Worm (Caenorhabditis elegans): Measurements from ENCODE around the gene F35C8.8.
A peak's percentile ranks its signal among the peaks of the same experiment; 100 is the strongest.

Gene F35C8.8

DNA sequence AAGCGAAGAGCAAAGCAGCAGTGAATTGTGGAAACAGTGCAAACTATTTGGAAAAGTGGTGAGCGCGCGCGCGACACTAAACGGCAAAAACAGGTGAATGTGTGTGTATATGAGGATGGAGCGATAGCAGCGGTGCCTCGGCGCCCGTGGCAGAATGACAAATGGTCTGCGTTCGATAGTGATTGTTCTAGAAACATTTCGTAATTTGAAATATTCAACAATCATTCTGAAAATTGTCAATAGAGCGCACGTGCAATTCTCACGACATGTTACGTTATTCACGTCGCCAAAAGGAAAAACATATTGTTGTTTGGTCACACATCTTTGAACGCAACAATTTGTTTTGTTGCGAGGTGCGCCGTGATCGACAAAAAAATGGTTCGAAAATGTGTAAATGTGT lies 17.2 kb downstream of the F35C8.8 start (continued):
- TF ChIP-seq ceh-16 (tag; optimal IDR thresholded peaks at IDR 0.05) (no peak), lin-13 (GFP tag; optimal IDR thresholded peaks at IDR 0.05) (no peak), nhr-129 (tag; optimal IDR thresholded peaks at IDR 0.05) (peak; percentile 23), egl-27 (tag; optimal IDR thresholded peaks at IDR 0.05) (no peak), lin-39 (tag; optimal IDR thresholded peaks at IDR 0.05) (no peak), mab-5 (tag; optimal IDR thresholded peaks at IDR 0.05) (no peak), ZK546.5 (tag; optimal IDR thresholded peaks at IDR 0.05) (no peak), nhr-23 (tag; optimal IDR thresholded peaks at IDR 0.05) (no peak)

DNA sequence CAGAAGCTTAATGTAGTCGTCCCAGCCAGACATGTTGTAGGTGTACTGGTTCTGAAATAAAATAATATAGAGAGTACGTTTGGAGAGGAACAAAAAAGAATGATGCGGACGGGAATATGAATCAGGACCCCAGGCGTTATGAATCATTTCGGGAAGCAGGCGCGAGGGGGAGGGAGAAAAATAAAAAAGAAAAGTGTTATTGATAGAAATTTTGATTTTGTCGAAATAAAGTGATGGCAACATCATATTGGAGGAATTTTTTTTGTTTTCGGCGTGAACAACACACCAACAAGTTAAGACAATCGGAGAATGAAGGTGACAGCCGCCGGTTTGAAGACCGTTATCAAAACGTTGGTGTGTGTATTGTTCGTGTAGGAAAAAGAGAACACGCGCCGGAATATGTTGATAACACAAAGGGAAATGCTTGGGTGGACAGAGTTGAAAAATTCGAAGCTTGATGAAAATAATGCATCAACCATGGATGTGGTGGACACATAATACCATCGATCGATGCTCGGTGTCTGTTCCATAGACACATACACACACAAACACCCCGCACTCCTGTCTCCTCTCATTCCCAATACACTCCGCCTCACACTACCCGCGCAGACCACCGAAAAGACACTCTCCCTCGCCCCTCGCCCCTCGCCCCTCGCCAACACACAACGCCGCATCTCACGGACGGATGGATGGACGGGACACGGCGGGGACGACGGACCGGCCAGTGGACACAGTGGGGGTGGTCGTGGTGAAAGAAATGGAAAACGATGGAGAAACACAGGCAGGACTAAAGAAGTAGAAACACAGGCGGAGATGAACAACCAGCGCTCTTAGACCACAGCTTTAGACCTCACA lies 18.2 kb downstream of the F35C8.8 start, which contains the start of gene pfn-2:
pfn-2 (minus strand) TSS at position 51 of the 855 bp plus-strand sequence.
- TF ChIP-seq unc-55 (GFP tag; optimal IDR thresholded peaks at IDR 0.05) = peak; percentile 44
- TF ChIP-seq crh-2 (tag; optimal IDR thresholded peaks at IDR 0.05) = peak; percentile 3
- no peak for TF ChIP-seq mdl-1 (tag; optimal IDR thresholded peaks at IDR 0.05)
- peak; percentile 16 for TF ChIP-seq fos-1 (tag; optimal IDR thresholded peaks at IDR 0.05)
- no peak for TF ChIP-seq elt-3 (tag; optimal IDR thresholded peaks at IDR 0.05)
- peak; percentile 21 for TF ChIP-seq snpc-4 (tag; optimal IDR thresholded peaks at IDR 0.05)
- no peak for TF ChIP-seq ama-1 (optimal IDR thresholded peaks at IDR 0.05)
- TF ChIP-seq F13H6.1 (tag; optimal IDR thresholded peaks at IDR 0.05) = peak; percentile 29

DNA sequence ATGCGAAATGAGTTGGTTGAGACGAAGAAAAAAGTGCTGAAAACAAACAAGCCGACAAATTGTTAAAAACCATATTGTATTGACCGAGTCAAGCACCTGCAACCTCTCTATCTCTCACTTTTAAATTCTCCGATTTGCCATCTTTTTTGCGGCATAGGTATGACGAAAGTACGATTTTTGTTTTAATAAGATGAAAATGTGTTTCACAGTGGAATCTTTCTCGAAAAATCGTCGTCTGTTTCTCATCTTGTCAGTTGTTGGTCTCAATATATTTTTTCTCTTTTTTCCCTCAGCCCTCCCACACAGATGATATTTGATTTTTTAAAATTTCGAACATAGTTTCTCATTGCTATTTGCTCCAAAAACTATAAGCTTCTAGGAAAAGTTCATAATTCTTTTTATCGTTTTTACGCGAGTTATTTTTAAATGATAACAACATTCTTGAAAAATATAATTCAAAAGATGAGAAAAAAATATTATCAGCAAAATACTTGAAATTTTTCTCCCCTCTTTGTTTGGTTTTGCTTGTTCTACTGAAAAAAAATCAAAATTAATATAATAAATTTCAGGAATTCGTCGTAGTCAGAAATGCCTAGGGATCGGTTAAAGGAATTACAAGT lies 23.8 kb downstream of the F35C8.8 start, which contains the start of gene syx-3:
syx-3 (plus strand) TSS at position 570 of the 620 bp plus-strand sequence.
- TF ChIP-seq nhr-12 (tag; optimal IDR thresholded peaks at IDR 0.05) = no peak
- TF ChIP-seq nhr-6 (tag; optimal IDR thresholded peaks at IDR 0.05) = no peak
- TF ChIP-seq unc-39 (tag; optimal IDR thresholded peaks at IDR 0.05) = no peak
- TF ChIP-seq nhr-11 (tag; optimal IDR thresholded peaks at IDR 0.05) = no peak
- no peak for TF ChIP-seq sma-9 (GFP tag; optimal IDR thresholded peaks at IDR 0.05)
- no peak for TF ChIP-seq sma-9 (tag; optimal IDR thresholded peaks at IDR 0.05)
- no peak for TF ChIP-seq snpc-4 (tag; optimal IDR thresholded peaks at IDR 0.05)
- TF ChIP-seq crh-2 (tag; optimal IDR thresholded peaks at IDR 0.05) = no peak
- no peak for TF ChIP-seq unc-62 (GFP tag; optimal IDR thresholded peaks at IDR 0.05)
- no peak for TF ChIP-seq ceh-82 (tag; optimal IDR thresholded peaks at IDR 0.05)
- no peak for TF ChIP-seq F13H6.1 (tag; optimal IDR thresholded peaks at IDR 0.05)

DNA sequence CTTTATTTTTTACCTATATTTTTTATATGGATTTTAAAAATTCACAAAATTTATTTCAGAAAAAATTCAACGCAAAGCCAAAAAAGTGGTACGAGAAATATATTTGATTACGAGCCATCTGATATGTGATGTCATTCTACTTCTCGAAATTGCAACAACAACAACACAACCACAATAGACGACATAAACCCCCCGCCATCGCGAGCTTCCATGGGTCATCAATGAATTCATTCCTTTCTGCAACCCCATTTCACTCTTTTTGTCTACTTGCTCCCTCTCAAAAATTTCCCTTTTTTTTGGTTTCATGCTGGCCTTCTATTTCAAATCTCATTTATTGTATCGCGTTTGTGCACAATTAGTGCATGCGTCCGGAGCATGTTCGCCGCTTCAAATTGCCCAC lies 24.6 kb downstream of the F35C8.8 start:
- TF ChIP-seq F13H6.1 (tag; optimal IDR thresholded peaks at IDR 0.05) (no peak), zag-1 (tag; optimal IDR thresholded peaks at IDR 0.05) (peak; percentile 13)

DNA sequence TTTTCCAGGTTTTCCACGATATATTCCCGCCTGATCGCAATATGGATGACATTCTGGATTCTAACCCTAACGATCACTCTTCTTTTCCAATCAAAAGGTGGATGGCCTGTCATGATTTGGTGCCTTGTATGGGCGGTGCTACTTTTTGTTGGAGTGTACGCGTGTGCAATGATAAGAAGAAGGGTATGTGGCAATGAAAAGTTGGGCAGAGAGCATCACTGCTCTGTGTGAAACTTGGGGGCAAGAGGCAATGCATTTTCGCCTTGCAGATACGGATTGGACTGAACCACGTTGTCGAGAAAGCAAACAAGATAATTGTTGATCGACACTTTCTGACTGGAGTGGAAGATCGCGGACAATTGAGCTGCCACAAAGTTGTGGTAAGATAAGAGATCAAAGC lies 26.1 kb downstream of the F35C8.8 start:
- TF ChIP-seq nhr-6 (tag; optimal IDR thresholded peaks at IDR 0.05) (no peak), fos-1 (tag; optimal IDR thresholded peaks at IDR 0.05) (peak; percentile 10)

DNA sequence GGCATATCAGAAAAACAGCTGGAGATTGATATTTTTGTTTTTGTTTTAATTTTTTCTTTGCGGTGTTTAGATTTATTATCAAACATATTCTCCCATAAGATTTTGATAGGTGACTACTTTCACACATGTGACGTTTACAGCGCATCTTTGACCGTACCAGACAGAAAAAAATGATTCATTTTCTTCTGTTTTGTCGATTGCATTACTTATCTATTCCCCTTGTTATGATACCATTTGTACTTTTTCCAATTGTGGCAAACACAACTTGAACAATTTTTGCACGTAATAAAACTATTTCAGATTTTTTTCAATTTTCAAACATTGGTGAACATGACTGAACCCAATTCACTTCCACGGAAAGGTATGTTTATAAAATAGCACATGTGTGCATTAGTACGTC lies 28.2 kb downstream of the F35C8.8 start, which contains the start of gene C26B9.1:
C26B9.1 (plus strand) TSS at position 301 of the 400 bp plus-strand sequence.
- TF ChIP-seq elt-1 (tag; optimal IDR thresholded peaks at IDR 0.05) (no peak), nhr-77 (tag; optimal IDR thresholded peaks at IDR 0.05) (no peak), C34F6.9 (tag; optimal IDR thresholded peaks at IDR 0.05) (peak; percentile 14), sma-9 (GFP tag; optimal IDR thresholded peaks at IDR 0.05) (peak; percentile 24), sma-9 (tag; optimal IDR thresholded peaks at IDR 0.05) (no peak), elt-3 (tag; optimal IDR thresholded peaks at IDR 0.05) (no peak)

DNA sequence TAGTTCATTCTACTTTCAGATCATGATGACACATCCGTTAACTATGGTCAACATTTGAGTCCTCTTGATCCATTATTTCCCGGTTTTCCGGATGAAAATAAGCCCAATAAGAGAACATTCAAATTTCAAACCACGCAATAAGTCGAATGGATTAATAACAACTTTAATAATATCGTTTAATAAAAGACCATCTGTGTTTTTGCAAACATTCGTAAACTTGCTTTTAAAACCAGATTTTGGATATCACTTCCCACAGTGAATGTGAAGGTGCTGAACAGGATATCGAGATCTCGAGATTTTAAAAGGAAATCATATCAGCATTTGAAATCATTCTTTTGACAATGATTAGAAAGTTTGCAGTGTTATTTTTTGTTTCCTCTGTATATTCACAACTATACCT lies 30.4 kb downstream of the F35C8.8 start, which contains the start of gene C26B9.7:
C26B9.7 (plus strand) TSS at position 301 of the 400 bp plus-strand sequence.
- TF ChIP-seq alr-1 (tag; optimal IDR thresholded peaks at IDR 0.05) (no peak), mab-5 (tag; optimal IDR thresholded peaks at IDR 0.05) (no peak), C34F6.9 (tag; optimal IDR thresholded peaks at IDR 0.05) (no peak), ztf-11 (tag; optimal IDR thresholded peaks at IDR 0.05) (no peak), skn-1 (tag; optimal IDR thresholded peaks at IDR 0.05) (no peak), ceh-82 (tag; optimal IDR thresholded peaks at IDR 0.05) (no peak), fos-1 (tag; optimal IDR thresholded peaks at IDR 0.05) (no peak), dmd-4 (tag; optimal IDR thresholded peaks at IDR 0.05) (no peak), ama-1 (optimal IDR thresholded peaks at IDR 0.05) (no peak), nhr-21 (tag; optimal IDR thresholded peaks at IDR 0.05) (no peak), R02D3.7 (tag; optimal IDR thresholded peaks at IDR 0.05) (no peak), lsy-2 (tag; optimal IDR thresholded peaks at IDR 0.05) (no peak), lin-39 (tag; optimal IDR thresholded peaks at IDR 0.05) (no peak), mdl-1 (tag; optimal IDR thresholded peaks at IDR 0.05) (no peak), lin-11 (tag; optimal IDR thresholded peaks at IDR 0.05) (no peak), snpc-4 (tag; optimal IDR thresholded peaks at IDR 0.05) (no peak), nhr-10 (tag; optimal IDR thresholded peaks at IDR 0.05) (no peak), unc-39 (tag; optimal IDR thresholded peaks at IDR 0.05) (no peak)
